Comparison of ENCODE assay signal across 4 worm cellular contexts in the genomic region with DNA sequence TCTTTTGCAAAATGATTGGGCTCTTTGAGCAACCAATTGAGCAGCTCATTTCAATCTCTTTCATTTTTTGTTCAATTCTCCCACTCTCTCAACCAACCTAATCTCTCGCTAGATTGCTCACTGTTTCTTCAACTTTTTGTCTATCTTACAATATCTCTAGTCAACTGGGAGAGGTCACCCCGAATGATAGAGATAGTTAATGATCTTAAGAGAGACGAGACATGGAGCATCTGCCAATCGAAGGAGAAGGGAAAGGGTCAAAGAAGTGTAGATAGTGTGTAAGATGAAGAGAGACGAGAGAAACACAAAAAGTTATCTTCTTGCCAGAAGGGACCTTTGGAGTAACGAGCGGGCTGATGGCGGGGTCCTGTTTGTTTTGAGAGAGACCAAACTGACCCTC.
TF ChIP-seq lines count a peak whose summit lies in the region.

No protein-coding gene starts in this region.

TF ChIP-seq in whole organism, L2 larva, 48 proteins besides CTCF, POLR2A, EP300 and RAD21:
- TF ChIP-seq nhr-11 (tag; optimal IDR thresholded peaks at IDR 0.05; lab: Kevin White, UChicago), result no peak
- no peak for TF ChIP-seq dmd-4 (tag; optimal IDR thresholded peaks at IDR 0.05; lab: Kevin White, UChicago)
- no peak for TF ChIP-seq elt-3 (tag; optimal IDR thresholded peaks at IDR 0.05; lab: Kevin White, UChicago)
- no peak for TF ChIP-seq ztf-4 (tag; optimal IDR thresholded peaks at IDR 0.05; lab: Kevin White, UChicago)
- TF ChIP-seq C34F6.9 (tag; optimal IDR thresholded peaks at IDR 0.05; lab: Kevin White, UChicago), result peak; percentile 48
- TF ChIP-seq sma-9 (GFP tag; optimal IDR thresholded peaks at IDR 0.05; lab: Kevin White, UChicago), result peak; percentile 41
- TF ChIP-seq sma-9 (tag; optimal IDR thresholded peaks at IDR 0.05; lab: Kevin White, UChicago), result no peak
- TF ChIP-seq Y55F3AM.14 (GFP tag; optimal IDR thresholded peaks at IDR 0.05; lab: Kevin White, UChicago), result no peak
- TF ChIP-seq unc-55 (GFP tag; optimal IDR thresholded peaks at IDR 0.05; lab: Kevin White, UChicago), result no peak
- no peak for TF ChIP-seq ceh-82 (tag; optimal IDR thresholded peaks at IDR 0.05; lab: Kevin White, UChicago)
- peak; percentile 68 for TF ChIP-seq nhr-129 (tag; optimal IDR thresholded peaks at IDR 0.05; lab: Kevin White, UChicago)
- no peak for TF ChIP-seq R02D3.7 (tag; optimal IDR thresholded peaks at IDR 0.05; lab: Kevin White, UChicago)
- no peak for TF ChIP-seq skn-1 (tag; optimal IDR thresholded peaks at IDR 0.05; lab: Kevin White, UChicago)
- TF ChIP-seq nhr-12 (tag; optimal IDR thresholded peaks at IDR 0.05; lab: Kevin White, UChicago), result no peak
- no peak for TF ChIP-seq elt-1 (tag; optimal IDR thresholded peaks at IDR 0.05; lab: Kevin White, UChicago)
- TF ChIP-seq ama-1 (optimal IDR thresholded peaks at IDR 0.05; lab: Kevin White, UChicago), result no peak
- TF ChIP-seq F13H6.1 (tag; optimal IDR thresholded peaks at IDR 0.05; lab: Kevin White, UChicago), result peak; percentile 68
- no peak for TF ChIP-seq nhr-77 (tag; optimal IDR thresholded peaks at IDR 0.05; lab: Kevin White, UChicago)

TF ChIP-seq in whole organism, L4 larva, 104 proteins besides CTCF, POLR2A, EP300 and RAD21:
- TF ChIP-seq daf-16 (GFP tag; optimal IDR thresholded peaks at IDR 0.05; lab: Kevin White, UChicago) (peak in 1 of 2 experiments; percentile 68), daf-16 (tag; optimal IDR thresholded peaks at IDR 0.05; lab: Kevin White, UChicago) (no peak), unc-62 (GFP tag; optimal IDR thresholded peaks at IDR 0.05 in 1 of 2; lab: Kevin White, UChicago) (peak in 1 of 2 experiments; percentile 83), unc-62 (tag; optimal IDR thresholded peaks at IDR 0.05; lab: Kevin White, UChicago) (no peak), hlh-11 (tag; optimal IDR thresholded peaks at IDR 0.05; lab: Kevin White, UChicago) (peak; percentile 21), F26F4.8 (GFP tag; conservative IDR thresholded peaks at IDR 0.05; lab: Robert Waterston, UW) (no peak)

TF ChIP-seq in whole organism, late embryonic, 69 proteins besides CTCF, POLR2A, EP300 and RAD21:
- TF ChIP-seq nfya-1 (tag; optimal IDR thresholded peaks at IDR 0.05; lab: Kevin White, UChicago) (peak; percentile 74), elt-4 (tag; optimal IDR thresholded peaks at IDR 0.05; lab: Kevin White, UChicago) (no peak), T23F11.4 (GFP tag; optimal IDR thresholded peaks at IDR 0.05; lab: Kevin White, UChicago) (no peak), ceh-22 (tag; optimal IDR thresholded peaks at IDR 0.05; lab: Kevin White, UChicago) (peak; percentile 7), ceh-2 (tag; optimal IDR thresholded peaks at IDR 0.05; lab: Kevin White, UChicago) (no peak), tbx-2 (tag; optimal IDR thresholded peaks at IDR 0.05; lab: Kevin White, UChicago) (peak; percentile 12), ceh-30 (tag; optimal IDR thresholded peaks at IDR 0.05; lab: Kevin White, UChicago) (no peak), ceh-18 (tag; optimal IDR thresholded peaks at IDR 0.05; lab: Kevin White, UChicago) (peak; percentile 50), ref-2 (tag; optimal IDR thresholded peaks at IDR 0.05; lab: Kevin White, UChicago) (peak; percentile 16), lin-11 (tag; optimal IDR thresholded peaks at IDR 0.05; lab: Kevin White, UChicago) (no peak), elt-2 (tag; optimal IDR thresholded peaks at IDR 0.05; lab: Kevin White, UChicago) (peak; percentile 14), unc-55 (GFP tag; optimal IDR thresholded peaks at IDR 0.05; lab: Kevin White, UChicago) (peak; percentile 58)
TF ChIP-seq in whole organism, late embryonic: peak in this region for 7.

TF ChIP-seq in whole organism, mixed stage, embryonic, 35 proteins besides CTCF, POLR2A, EP300 and RAD21:
- TF ChIP-seq unc-62 (GFP tag; optimal IDR thresholded peaks at IDR 0.05; lab: Kevin White, UChicago) (peak; percentile 59), blmp-1 (tag; optimal IDR thresholded peaks at IDR 0.05; lab: Kevin White, UChicago) (no peak), lin-13 (tag; optimal IDR thresholded peaks at IDR 0.05; lab: Kevin White, UChicago) (no peak), elt-1 (tag; optimal IDR thresholded peaks at IDR 0.05; lab: Kevin White, UChicago; ENCODE audit: borderline replicate concordance, insufficient read depth) (no peak), mls-2 (tag; optimal IDR thresholded peaks at IDR 0.05; lab: Kevin White, UChicago) (no peak), ces-1 (GFP tag; optimal IDR thresholded peaks at IDR 0.05; lab: Kevin White, UChicago) (no peak), snpc-4 (tag; optimal IDR thresholded peaks at IDR 0.05; lab: Kevin White, UChicago) (no peak), unc-120 (tag; optimal IDR thresholded peaks at IDR 0.05; lab: Kevin White, UChicago; ENCODE audit: poor library complexity, severe bottlenecking) (peak; percentile 75), nhr-2 (tag; optimal IDR thresholded peaks at IDR 0.05; lab: Kevin White, UChicago) (peak; percentile 59), mab-5 (tag; optimal IDR thresholded peaks at IDR 0.05; lab: Kevin White, UChicago) (no peak), ceh-39 (tag; optimal IDR thresholded peaks at IDR 0.05; lab: Kevin White, UChicago) (peak; percentile 68), hlh-1 (tag; optimal IDR thresholded peaks at IDR 0.05; lab: Kevin White, UChicago) (peak; percentile 85), pha-4 (tag; optimal IDR thresholded peaks at IDR 0.05; lab: Kevin White, UChicago) (no peak)
